Worm (Caenorhabditis elegans) whole organism, L3 larva: ENCODE results near the gene srlf-30.

Source experiments
- aly-2 ChIP-seq: fragments of 150-350 bp; optimal IDR thresholded peaks from 2 replicates; lab custom pipeline; 2014; ENCODE audit warnings: missing biosample characterization, missing genetic modification characterization
- ama-1 ChIP-seq: fragments of 150-350 bp; optimal IDR thresholded peaks from 2 replicates; lab custom pipeline; 2018
- elt-2 ChIP-seq: sonication (generic microtip); optimal IDR thresholded peaks from 2 replicates; lab custom pipeline; 2016; ENCODE audit warnings: missing genetic modification reagents, mild to moderate bottlenecking, missing genetic modification characterization, missing compliant biosample characterization
- nhr-12 ChIP-seq: fragments of 150-350 bp; optimal IDR thresholded peaks from 2 replicates; lab custom pipeline; 2014; ENCODE audit warnings: missing biosample characterization, missing genetic modification characterization
- nhr-237 ChIP-seq: fragments of 150-350 bp; optimal IDR thresholded peaks from 2 replicates; lab custom pipeline; 2014; ENCODE audit warnings: missing biosample characterization, missing genetic modification characterization
- nhr-28 ChIP-seq: fragments of 150-350 bp; optimal IDR thresholded peaks from 2 replicates; lab custom pipeline; 2014; ENCODE audit warnings: missing biosample characterization, missing genetic modification characterization
- nhr-76 ChIP-seq: fragments of 150-350 bp; sonication (generic microtip); optimal IDR thresholded peaks from 5 replicates; lab custom pipeline; 2014; ENCODE audit warnings: missing biosample characterization, missing genetic modification characterization
- nhr-77 ChIP-seq: fragments of 150-350 bp; optimal IDR thresholded peaks from 2 replicates; lab custom pipeline; 2014; ENCODE audit warnings: missing biosample characterization, missing genetic modification characterization
- pha-4 ChIP-seq: fragments of 150-350 bp; optimal IDR thresholded peaks from 2 replicates; lab custom pipeline; 2014; ENCODE audit warnings: missing biosample characterization, missing genetic modification reagents, missing genetic modification characterization
- pqm-1 ChIP-seq: fragments of 150-350 bp; optimal IDR thresholded peaks from 2 replicates; lab custom pipeline; 2017; ENCODE audit warnings: missing biosample characterization, missing genetic modification characterization, inconsistent platforms
- skn-1 ChIP-seq: fragments of 150-350 bp; optimal IDR thresholded peaks from 2 replicates; lab custom pipeline; 2014; ENCODE audit warnings: missing biosample characterization, missing genetic modification characterization
- snpc-4 ChIP-seq: fragments of 150-350 bp; optimal IDR thresholded peaks from 2 replicates; lab custom pipeline; 2014; ENCODE audit warnings: missing biosample characterization, missing genetic modification characterization

ce11 chrIV:10889820-10890462 is 10.2 kb upstream of the srlf-30 start, which contains the start of gene F13E9.15:
- no peak for TF ChIP-seq nhr-76 (tag; lab: Kevin White, UChicago)
- TF ChIP-seq elt-2 (tag; lab: Kevin White, UChicago) = no peak
- TF ChIP-seq nhr-77 (tag; lab: Kevin White, UChicago) = no peak
- TF ChIP-seq aly-2 (tag; lab: Kevin White, UChicago) = no peak
- TF ChIP-seq nhr-28 (tag; lab: Kevin White, UChicago) = no peak
- TF ChIP-seq nhr-12 (tag; lab: Kevin White, UChicago) = no peak
- no peak for TF ChIP-seq ama-1 (lab: Kevin White, UChicago)
- no peak for TF ChIP-seq skn-1 (tag; lab: Kevin White, UChicago)
- no peak for TF ChIP-seq nhr-237
- no peak for TF ChIP-seq snpc-4 (tag; lab: Kevin White, UChicago)
- no peak for TF ChIP-seq pqm-1
- TF ChIP-seq pha-4 = no peak
